Worm (Caenorhabditis elegans) whole organism, L1 larva: ENCODE data around the gene Y53G8AM.7.

Source experiments
- C04F5.9 ChIP-seq: sonication (generic microtip); optimal IDR thresholded peaks from 2 replicates; lab custom pipeline; 2016; ENCODE audit warnings: missing genetic modification characterization, missing compliant biosample characterization
- C16A3.4 ChIP-seq: fragments of 150-350 bp; optimal IDR thresholded peaks from 2 replicates; lab custom pipeline; 2014; ENCODE audit warnings: missing biosample characterization, missing genetic modification characterization
- F16B12.6 ChIP-seq: fragments of 150-350 bp; optimal IDR thresholded peaks from 2 replicates; lab custom pipeline; 2014; ENCODE audit warnings: missing biosample characterization, missing genetic modification characterization
- Y116A8C.19 ChIP-seq: sonication (generic microtip); optimal IDR thresholded peaks from 2 replicates; lab custom pipeline; 2016; ENCODE audit warnings: missing compliant biosample characterization, missing genetic modification characterization, borderline replicate concordance
- alr-1 ChIP-seq: fragments of 200-800 bp; sonication (Bioruptor generic); optimal IDR thresholded peaks from 2 replicates; lab custom pipeline; 2018; ENCODE audit warnings: borderline replicate concordance, mild to moderate bottlenecking, missing genetic modification characterization, missing compliant biosample characterization
- ama-1 ChIP-seq: fragments of 150-350 bp; optimal IDR thresholded peaks from 2 replicates; lab custom pipeline; 2014
- blmp-1 ChIP-seq: fragments of 150-350 bp; optimal IDR thresholded peaks from 2 replicates; lab custom pipeline; 2014; ENCODE audit warnings: missing biosample characterization, missing genetic modification characterization
- ceh-63 ChIP-seq: fragments of 200-800 bp; sonication (Bioruptor generic); optimal IDR thresholded peaks from 2 replicates; lab custom pipeline; 2018; ENCODE audit warnings: mild to moderate bottlenecking, missing genetic modification characterization, missing compliant biosample characterization
- ceh-8 ChIP-seq: fragments of 200-800 bp; sonication (Bioruptor generic); optimal IDR thresholded peaks from 2 replicates; lab custom pipeline; 2018; ENCODE audit warnings: mild to moderate bottlenecking, missing genetic modification characterization, moderate library complexity, missing compliant biosample characterization
- ceh-82 ChIP-seq, 3 experiments: fragments of 150-350 bp in 1 of 3; sonication (generic microtip) in 2 of 3; optimal IDR thresholded peaks; 2 replicates each; lab custom pipeline; 2014 to 2017; ENCODE audit warnings: missing biosample characterization in 3 of 3, missing genetic modification characterization in 3 of 3
- ceh-88 ChIP-seq: fragments of 200-800 bp; sonication (Bioruptor generic); IDR thresholded peaks from 2 replicates; pipeline ENCODE4 v1.3.6; 2022; ENCODE audit warnings: missing genetic modification characterization, missing compliant biosample characterization
- ces-1 ChIP-seq: fragments of 150-350 bp; optimal IDR thresholded peaks from 2 replicates; lab custom pipeline; 2014; ENCODE audit warnings: missing biosample characterization, missing genetic modification reagents, missing genetic modification characterization
- dpl-1 ChIP-seq, 3 experiments: fragments of 150-350 bp in 2 of 3; sonication (generic microtip) in 1 of 3; optimal IDR thresholded peaks; 2 replicates each; lab custom pipeline; 2014 to 2017; ENCODE audit warnings: missing biosample characterization in 3 of 3, missing genetic modification characterization in 3 of 3, missing genetic modification reagents in 3 of 3
- efl-1 ChIP-seq, 4 experiments: fragments of 150-350 bp; optimal IDR thresholded peaks in 3 of 4; peaks in 1 of 4; 1 replicate in 1 of 4; 2 replicates in 3 of 4; lab custom pipeline; 2014; ENCODE audit warnings: missing biosample characterization in 2 of 4, missing genetic modification characterization in 2 of 4, missing genetic modification reagents in 2 of 4
- egl-13 ChIP-seq: sonication (generic microtip); optimal IDR thresholded peaks from 2 replicates; lab custom pipeline; 2016; ENCODE audit warnings: missing genotype, missing genetic modification reagents, missing genetic modification characterization, missing compliant biosample characterization
- elt-3 ChIP-seq, 6 experiments: fragments of 150-350 bp in 1 of 6; sonication (generic microtip); optimal IDR thresholded peaks; 2 replicates each; lab custom pipeline; 2017 to 2018; ENCODE audit warnings: missing biosample characterization in 6 of 6, missing genetic modification characterization in 6 of 6, inconsistent platforms in 1 of 6
- fkh-8 ChIP-seq: sonication (generic microtip); optimal IDR thresholded peaks from 2 replicates; lab custom pipeline; 2016; ENCODE audit warnings: mild to moderate bottlenecking, missing genetic modification characterization, missing compliant biosample characterization
- irx-1 ChIP-seq: sonication (generic microtip); optimal IDR thresholded peaks from 2 replicates; lab custom pipeline; 2016; ENCODE audit warnings: missing genetic modification characterization, missing compliant biosample characterization
- jun-1 ChIP-seq: fragments of 150-350 bp; optimal IDR thresholded peaks from 2 replicates; lab custom pipeline; 2014; ENCODE audit warnings: missing biosample characterization, missing genetic modification reagents, missing genetic modification characterization
- lin-13 ChIP-seq: fragments of 150-350 bp; optimal IDR thresholded peaks from 2 replicates; lab custom pipeline; 2014; ENCODE audit warnings: missing biosample characterization, missing genetic modification reagents, missing genetic modification characterization
- lin-14 ChIP-seq: fragments of 200-800 bp; sonication (Bioruptor generic); optimal IDR thresholded peaks from 2 replicates; lab custom pipeline; 2018; ENCODE audit warnings: mild to moderate bottlenecking, missing genetic modification characterization, moderate library complexity, missing compliant biosample characterization
- lin-35 ChIP-seq, 2 experiments: fragments of 150-350 bp; optimal IDR thresholded peaks; 2 replicates each; lab custom pipeline; 2014; ENCODE audit warnings: missing biosample characterization in 2 of 2, missing genetic modification characterization in 2 of 2, missing genetic modification reagents in 2 of 2
- lir-3 ChIP-seq: sonication (generic microtip); optimal IDR thresholded peaks from 2 replicates; lab custom pipeline; 2016; ENCODE audit warnings: mild to moderate bottlenecking, missing genetic modification characterization, moderate library complexity, missing compliant biosample characterization; ENCODE audit not compliant: poor library complexity
- lsy-2 ChIP-seq, 2 experiments: fragments of 150-350 bp; optimal IDR thresholded peaks; 2 replicates each; lab custom pipeline; 2014; ENCODE audit warnings: missing biosample characterization in 2 of 2, missing genetic modification characterization in 2 of 2
- mab-9 ChIP-seq: fragments of 200-800 bp; sonication (Bioruptor generic); IDR thresholded peaks from 2 replicates; pipeline ENCODE4 v1.3.6; 2022; ENCODE audit warnings: missing genetic modification reagents, missing genetic modification characterization, missing compliant biosample characterization
- mep-1 ChIP-seq: fragments of 150-350 bp; optimal IDR thresholded peaks from 2 replicates; lab custom pipeline; 2014; ENCODE audit warnings: missing biosample characterization, missing genetic modification characterization
- nhr-11 ChIP-seq: fragments of 150-350 bp; optimal IDR thresholded peaks from 2 replicates; lab custom pipeline; 2014; ENCODE audit warnings: missing biosample characterization, missing genetic modification characterization
- nhr-19 ChIP-seq: fragments of 200-800 bp; sonication (Bioruptor generic); conservative IDR thresholded peaks from 2 replicates; pipeline ENCODE4 v1.3.6; 2022; ENCODE audit warnings: missing genetic modification characterization, missing compliant biosample characterization
- nhr-20 ChIP-seq: sonication (generic microtip); optimal IDR thresholded peaks from 2 replicates; lab custom pipeline; 2016; ENCODE audit warnings: mild to moderate bottlenecking, missing genetic modification characterization, missing compliant biosample characterization
- nhr-237 ChIP-seq: fragments of 150-350 bp; optimal IDR thresholded peaks from 2 replicates; lab custom pipeline; 2014; ENCODE audit warnings: missing biosample characterization, missing genetic modification characterization
- nhr-47 ChIP-seq: sonication (generic microtip); optimal IDR thresholded peaks from 2 replicates; lab custom pipeline; 2016; ENCODE audit warnings: mild to moderate bottlenecking, missing genetic modification characterization, moderate library complexity, missing compliant biosample characterization
- nhr-71 ChIP-seq: sonication (generic microtip); optimal IDR thresholded peaks from 2 replicates; lab custom pipeline; 2016; ENCODE audit warnings: mild to moderate bottlenecking, missing genetic modification characterization, moderate library complexity, missing compliant biosample characterization
- nhr-77 ChIP-seq: fragments of 150-350 bp; optimal IDR thresholded peaks from 2 replicates; lab custom pipeline; 2014; ENCODE audit warnings: missing biosample characterization, missing genetic modification characterization
- nhr-85 ChIP-seq: sonication (generic microtip); peaks from one replicate; lab custom pipeline; 2016; ENCODE audit warnings: missing genetic modification characterization, inconsistent platforms, missing compliant biosample characterization
- pqm-1 ChIP-seq: sonication (generic microtip); optimal IDR thresholded peaks from 3 replicates; lab custom pipeline; 2017; ENCODE audit warnings: missing biosample characterization, missing genetic modification characterization
- rnt-1 ChIP-seq: sonication (generic microtip); optimal IDR thresholded peaks from 2 replicates; lab custom pipeline; 2016; ENCODE audit warnings: mild to moderate bottlenecking, missing genetic modification characterization, moderate library complexity, missing compliant biosample characterization
- snu-23 ChIP-seq: sonication (generic microtip); optimal IDR thresholded peaks from 2 replicates; lab custom pipeline; 2016; ENCODE audit warnings: missing genetic modification characterization, missing compliant biosample characterization
- sptf-1 ChIP-seq: fragments of 150-350 bp; optimal IDR thresholded peaks from 2 replicates; lab custom pipeline; 2014; ENCODE audit warnings: missing biosample characterization, missing genetic modification characterization
- sup-37 ChIP-seq: fragments of 200-800 bp; sonication (Bioruptor generic); optimal IDR thresholded peaks from 2 replicates; lab custom pipeline; 2018; ENCODE audit warnings: mild to moderate bottlenecking, missing genetic modification characterization, missing compliant biosample characterization
- swsn-7 ChIP-seq: sonication (generic microtip); optimal IDR thresholded peaks from 2 replicates; lab custom pipeline; 2016; ENCODE audit warnings: missing genetic modification characterization, missing compliant biosample characterization
- tbx-2 ChIP-seq: sonication (generic microtip); optimal IDR thresholded peaks from 2 replicates; lab custom pipeline; 2016; ENCODE audit warnings: missing genetic modification characterization, missing compliant biosample characterization
- unc-62 ChIP-seq: fragments of 150-350 bp; optimal IDR thresholded peaks from 2 replicates; lab custom pipeline; 2014; ENCODE audit warnings: missing biosample characterization, missing genetic modification reagents, missing genetic modification characterization
- unc-86 ChIP-seq: sonication (generic microtip); optimal IDR thresholded peaks from 2 replicates; lab custom pipeline; 2016; ENCODE audit warnings: missing genetic modification characterization, missing compliant biosample characterization
- unc-98 ChIP-seq: fragments of 200-800 bp; sonication (Bioruptor generic); IDR thresholded peaks from 2 replicates; pipeline ENCODE4 v1.3.6; 2022; ENCODE audit warnings: missing genetic modification characterization, missing compliant biosample characterization
- xbp-1 ChIP-seq: sonication (generic microtip); optimal IDR thresholded peaks from 2 replicates; lab custom pipeline; 2016; ENCODE audit warnings: missing genetic modification characterization, missing compliant biosample characterization
- ztf-11 ChIP-seq, 2 experiments: sonication (generic microtip); optimal IDR thresholded peaks; 2 replicates each; lab custom pipeline; 2016 to 2017; ENCODE audit warnings: missing genetic modification characterization in 2 of 2, missing biosample characterization in 1 of 2, missing compliant biosample characterization in 1 of 2

Y53G8AM.7 gene

DNA sequence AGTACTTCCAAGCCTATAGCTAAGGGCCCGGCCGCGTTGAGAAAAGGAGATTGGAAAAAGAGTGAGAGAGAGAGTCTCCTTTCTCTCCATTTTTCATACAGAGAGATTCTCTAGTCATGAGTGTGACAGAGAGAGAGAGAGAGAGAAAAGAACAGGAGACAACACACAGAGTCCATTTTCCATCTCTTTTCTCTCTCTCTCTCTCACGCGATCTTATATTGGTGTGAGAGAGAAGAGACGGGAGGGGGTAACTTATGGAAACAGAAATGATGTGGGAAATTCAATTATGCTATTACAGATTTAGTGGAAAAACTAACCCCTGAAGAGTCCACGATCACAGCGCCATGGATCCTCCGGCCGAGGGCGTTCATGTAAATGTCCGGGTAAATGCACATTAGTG lies 6.6 kb upstream of the Y53G8AM.7 start:
- TF ChIP-seq nhr-237 (tag; lab: Kevin White, UChicago) = no peak
- TF ChIP-seq egl-13 = no peak
- peak; percentile 32 for TF ChIP-seq C16A3.4 (tag; lab: Kevin White, UChicago)
- peak; percentile 45 to 69 for TF ChIP-seq lsy-2 (tag; optimal IDR thresholded peaks at IDR 0.05; lab: Kevin White, UChicago)
- no peak for TF ChIP-seq unc-62
- TF ChIP-seq lin-14 = peak; percentile 79
- TF ChIP-seq alr-1 (tag; lab: Kevin White, UChicago) = no peak
- peak; percentile 40 for TF ChIP-seq tbx-2 (tag; lab: Kevin White, UChicago)
- TF ChIP-seq ama-1 (lab: Kevin White, UChicago) = no peak
- no peak for TF ChIP-seq irx-1 (tag; lab: Kevin White, UChicago)
- TF ChIP-seq ztf-11 (tag; optimal IDR thresholded peaks at IDR 0.05; lab: Kevin White, UChicago) = no peak
- peak; percentile 54 to 61 for TF ChIP-seq lin-35 (GFP tag; optimal IDR thresholded peaks at IDR 0.05; lab: Kevin White, UChicago)
- TF ChIP-seq ceh-63 (GFP tag; lab: Kevin White, UChicago) = no peak
- TF ChIP-seq nhr-20 (tag; lab: Kevin White, UChicago) = peak; percentile 71
- TF ChIP-seq rnt-1 (tag; lab: Kevin White, UChicago) = peak; percentile 65
- TF ChIP-seq unc-86 (tag; lab: Kevin White, UChicago) = no peak
- TF ChIP-seq fkh-8 = peak; percentile 40
- peak; percentile 65 for TF ChIP-seq mep-1 (tag; lab: Kevin White, UChicago)
- TF ChIP-seq dpl-1 (GFP tag; optimal IDR thresholded peaks at IDR 0.05; lab: Kevin White, UChicago) = peak in 2 of 3 experiments; percentile 11 to 27
- TF ChIP-seq swsn-7 (tag; lab: Kevin White, UChicago) = peak; percentile 27
- peak; percentile 54 for TF ChIP-seq lin-13
- TF ChIP-seq nhr-71 (tag; lab: Kevin White, UChicago) = peak; percentile 69
- no peak for TF ChIP-seq elt-3 (tag; optimal IDR thresholded peaks at IDR 0.05; lab: Kevin White, UChicago)
- peak in 1 of 3 experiments; percentile 29 for TF ChIP-seq ceh-82 (tag; optimal IDR thresholded peaks at IDR 0.05; lab: Kevin White, UChicago)
- no peak for TF ChIP-seq ces-1
- TF ChIP-seq blmp-1 (tag; lab: Kevin White, UChicago) = peak; percentile 74
- TF ChIP-seq nhr-77 (tag; lab: Kevin White, UChicago) = no peak
- TF ChIP-seq nhr-19 (GFP tag; lab: Robert Waterston, UW) = peak; percentile 47
- TF ChIP-seq ceh-8 (GFP tag; lab: Kevin White, UChicago) = no peak
- TF ChIP-seq pqm-1 (tag; lab: Kevin White, UChicago) = no peak
- TF ChIP-seq snu-23 (GFP tag; lab: Kevin White, UChicago) = peak; percentile 71
- no peak for TF ChIP-seq nhr-11 (tag; lab: Kevin White, UChicago)
- no peak for TF ChIP-seq F16B12.6 (tag; lab: Kevin White, UChicago)
- peak; percentile 75 for TF ChIP-seq nhr-85 (tag; lab: Kevin White, UChicago)
- TF ChIP-seq efl-1 (optimal IDR thresholded peaks at IDR 0.05; lab: Kevin White, UChicago) = peak; percentile 45 to 73
- peak in 1 of 2 experiments; percentile 2 for TF ChIP-seq efl-1 (GFP tag; optimal IDR thresholded peaks at IDR 0.05 in 1 of 2; lab: Kevin White, UChicago)
- TF ChIP-seq Y116A8C.19 = no peak
- no peak for TF ChIP-seq sup-37
- TF ChIP-seq nhr-47 = peak; percentile 20
- no peak for TF ChIP-seq lir-3 (tag; lab: Kevin White, UChicago)
- no peak for TF ChIP-seq unc-98 (GFP tag; lab: Robert Waterston, UW)
- no peak for TF ChIP-seq sptf-1 (tag; lab: Kevin White, UChicago)
- TF ChIP-seq mab-9 = no peak
- TF ChIP-seq jun-1 (tag; lab: Kevin White, UChicago) = no peak
- no peak for TF ChIP-seq C04F5.9
- peak; percentile 12 for TF ChIP-seq xbp-1
- TF ChIP-seq ceh-88 (GFP tag; lab: Robert Waterston, UW) = no peak
- TF ChIP-seq, all 84 proteins: peak for 21
